Worm (Caenorhabditis elegans): ENCODE results near the gene dct-18.

dct-18 gene

ce11 chrII:12895078-12895670, 36.5 kb upstream of the dct-18 start, which contains the start of the genes clec-62 and clec-63:
Gene clec-62 (minus strand): TSS chrII:12895128.
Gene clec-63 (plus strand): TSS chrII:12895638.
- TF ChIP-seq nhr-2 (tag; optimal IDR thresholded peaks at IDR 0.05) (no peak), unc-39 (tag; optimal IDR thresholded peaks at IDR 0.05) (no peak), mls-2 (tag; optimal IDR thresholded peaks at IDR 0.05) (no peak), drap-1 (GFP tag; optimal IDR thresholded peaks at IDR 0.05) (no peak), ztf-11 (tag; optimal IDR thresholded peaks at IDR 0.05) (no peak), bed-3 (GFP tag; optimal IDR thresholded peaks at IDR 0.05) (no peak), unc-62 (GFP tag; optimal IDR thresholded peaks at IDR 0.05) (no peak), mep-1 (tag; optimal IDR thresholded peaks at IDR 0.05) (no peak), ceh-39 (tag; optimal IDR thresholded peaks at IDR 0.05) (no peak)

- TF ChIP-seq nhr-28 (tag; optimal IDR thresholded peaks at IDR 0.05) (no peak), elt-1 (tag; optimal IDR thresholded peaks at IDR 0.05; ENCODE audit: borderline replicate concordance, insufficient read depth) (no peak), nhr-2 (tag; optimal IDR thresholded peaks at IDR 0.05) (no peak), nhr-237 (tag; optimal IDR thresholded peaks at IDR 0.05) (no peak), snpc-4 (tag; optimal IDR thresholded peaks at IDR 0.05) (no peak), ces-1 (GFP tag; optimal IDR thresholded peaks at IDR 0.05) (no peak)
These were observed 35.0 kb upstream of the dct-18 start for ce11 chrII:12896666-12897065.

DNA sequence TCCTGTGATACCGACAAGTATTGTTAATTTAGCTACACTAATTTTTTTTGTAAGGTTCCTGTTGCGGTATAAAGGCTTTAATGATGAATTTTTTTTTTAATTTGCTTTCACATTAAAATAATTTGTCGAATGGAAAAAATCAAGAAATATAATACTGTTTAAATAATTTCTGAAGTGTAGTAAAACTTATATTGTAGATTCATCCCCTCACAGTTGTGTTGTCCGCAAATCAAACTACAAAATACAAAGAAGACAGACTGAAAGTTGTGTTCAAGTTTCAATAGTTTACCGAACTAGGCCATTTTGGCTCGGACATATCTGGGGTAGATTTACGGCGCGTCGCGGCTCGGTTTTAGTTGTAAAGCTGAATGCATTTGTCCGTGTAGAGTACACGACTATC, 34.3 kb upstream of the dct-18 start:
- no peak for TF ChIP-seq ham-2 (GFP tag; optimal IDR thresholded peaks at IDR 0.05)
- no peak for TF ChIP-seq lsy-2 (tag; optimal IDR thresholded peaks at IDR 0.05)
- TF ChIP-seq nhr-2 (tag; optimal IDR thresholded peaks at IDR 0.05): no peak

ce11 chrII:12897942-12898341, 33.7 kb upstream of the dct-18 start, which contains the start of gene clec-64:
Gene clec-64 (plus strand): TSS chrII:12898242.
- TF ChIP-seq nhr-237 (tag; optimal IDR thresholded peaks at IDR 0.05) (no peak), cnd-1 (tag; optimal IDR thresholded peaks at IDR 0.05) (no peak), ztf-11 (tag; optimal IDR thresholded peaks at IDR 0.05) (no peak), ceh-39 (tag; optimal IDR thresholded peaks at IDR 0.05) (no peak), mep-1 (tag; optimal IDR thresholded peaks at IDR 0.05) (no peak), pha-4 (tag; optimal IDR thresholded peaks at IDR 0.05) (no peak), nhr-76 (tag; optimal IDR thresholded peaks at IDR 0.05) (no peak), lsy-2 (tag; optimal IDR thresholded peaks at IDR 0.05) (no peak), hlh-1 (tag; optimal IDR thresholded peaks at IDR 0.05) (no peak), unc-62 (GFP tag; optimal IDR thresholded peaks at IDR 0.05) (no peak), nhr-12 (tag; optimal IDR thresholded peaks at IDR 0.05) (no peak)

DNA sequence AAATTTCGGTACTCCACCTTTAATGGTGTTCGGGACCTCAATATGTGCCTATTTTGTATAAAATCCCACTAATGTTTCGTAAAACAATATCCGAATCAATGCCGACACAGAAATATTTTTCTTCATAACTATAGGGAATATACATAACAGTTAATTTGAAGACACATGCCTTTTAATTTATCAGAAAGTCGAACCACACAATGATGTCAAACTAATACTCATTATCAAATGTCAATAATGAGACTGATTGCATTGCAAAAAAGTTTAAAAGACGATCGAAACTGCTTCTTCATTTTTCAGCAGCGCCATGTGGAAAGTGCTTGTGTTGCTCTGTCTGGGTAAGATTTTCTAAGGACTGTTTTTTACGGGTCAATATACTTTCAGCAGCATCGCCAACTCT, 30.6 kb upstream of the dct-18 start, which contains the start of gene clec-65:
Gene clec-65 (plus strand): TSS at position 301 of the 400 bp plus-strand sequence.
- TF ChIP-seq unc-120 (tag; optimal IDR thresholded peaks at IDR 0.05; ENCODE audit: poor library complexity, severe bottlenecking) (no peak), flh-1 (GFP tag; optimal IDR thresholded peaks at IDR 0.05) (no peak), bed-3 (GFP tag; optimal IDR thresholded peaks at IDR 0.05) (no peak), ces-1 (GFP tag; optimal IDR thresholded peaks at IDR 0.05) (no peak), ceh-39 (tag; optimal IDR thresholded peaks at IDR 0.05) (no peak), nhr-2 (tag; optimal IDR thresholded peaks at IDR 0.05) (no peak), nhr-76 (tag; optimal IDR thresholded peaks at IDR 0.05) (no peak), lsy-2 (tag; optimal IDR thresholded peaks at IDR 0.05) (no peak), sem-2 (GFP tag; optimal IDR thresholded peaks at IDR 0.05) (no peak), snpc-4 (tag; optimal IDR thresholded peaks at IDR 0.05) (no peak), mep-1 (tag; optimal IDR thresholded peaks at IDR 0.05) (no peak), unc-39 (tag; optimal IDR thresholded peaks at IDR 0.05) (no peak), lin-32 (GFP tag; optimal IDR thresholded peaks at IDR 0.05) (no peak), mls-2 (tag; optimal IDR thresholded peaks at IDR 0.05) (no peak), blmp-1 (tag; optimal IDR thresholded peaks at IDR 0.05) (no peak)

DNA sequence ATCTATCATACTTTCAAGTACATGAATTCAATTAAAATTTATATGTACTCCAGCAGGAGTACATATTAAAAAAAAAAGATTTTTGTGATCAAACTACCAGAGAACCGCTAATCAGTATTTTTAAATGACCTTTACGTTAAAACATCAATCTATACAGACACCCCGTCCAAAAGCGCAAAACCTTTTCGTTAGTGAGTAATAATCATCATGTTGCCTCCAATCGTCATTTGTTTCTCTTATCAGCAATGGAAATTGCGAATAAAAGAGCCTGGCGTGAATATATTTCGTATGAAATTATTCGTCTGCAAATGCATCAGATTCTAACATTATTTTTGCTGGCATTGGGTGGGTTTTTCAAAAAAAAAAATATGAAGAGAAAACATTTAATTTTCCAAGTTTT, 27.5 kb upstream of the dct-18 start, which contains the start of gene clec-66:
Gene clec-66 (plus strand): TSS at position 225 of the 400 bp plus-strand sequence.
- TF ChIP-seq nhr-12 (tag; optimal IDR thresholded peaks at IDR 0.05) (no peak), nhr-237 (tag; optimal IDR thresholded peaks at IDR 0.05) (no peak), mls-2 (tag; optimal IDR thresholded peaks at IDR 0.05) (no peak), lin-13 (tag; optimal IDR thresholded peaks at IDR 0.05) (no peak), M03D4.4 (tag; optimal IDR thresholded peaks at IDR 0.05) (no peak), tbx-8 (GFP tag; optimal IDR thresholded peaks at IDR 0.05) (no peak)

Data from whole organism, mixed stage, embryonic.